Fruit fly (Drosophila melanogaster): ENCODE data around the gene CG33777.
A peak's percentile ranks its signal among the peaks of the same experiment; 100 is the strongest.

The CG33777 gene

DNA sequence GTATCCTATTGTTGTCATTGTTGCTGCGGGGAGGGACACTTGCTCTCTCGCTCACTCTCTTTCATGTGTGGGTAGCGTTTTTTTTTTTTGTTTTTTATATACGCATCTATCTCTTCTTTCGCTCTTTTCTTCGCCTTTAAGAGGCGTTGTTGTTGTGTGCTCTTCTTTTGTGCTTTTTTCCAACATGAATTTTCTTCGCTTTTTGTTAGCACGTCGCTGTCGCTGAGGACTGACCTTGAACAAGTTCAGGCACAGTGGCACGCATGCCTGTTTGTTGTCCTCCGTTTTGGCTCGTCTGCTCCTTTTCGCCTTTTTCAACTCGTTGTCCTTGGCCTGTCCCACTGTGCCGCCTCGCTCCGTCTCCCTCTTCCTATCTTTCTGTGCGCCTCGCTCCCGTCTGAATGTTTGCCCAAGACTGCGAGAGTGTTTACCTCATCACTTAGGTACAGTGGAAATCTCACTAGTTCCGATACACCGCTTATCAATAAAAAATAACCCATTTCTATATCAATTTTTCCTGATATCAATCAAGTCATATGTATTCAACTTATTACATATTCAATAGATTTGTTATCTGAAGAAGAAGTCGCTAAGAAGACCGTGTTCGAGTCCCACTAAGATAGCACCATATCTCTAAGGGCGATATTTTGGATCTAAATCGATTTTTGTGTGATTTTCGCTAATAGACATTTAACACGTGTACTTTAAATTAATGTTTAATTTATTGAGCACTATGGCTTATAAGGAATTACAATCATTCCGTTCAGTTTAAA lies 11.8 kb downstream of the CG33777 start (continued):
- TF ChIP-seq mam (GFP tag; optimal IDR thresholded peaks at IDR 0.05), result peak; percentile 66
- TF ChIP-seq seq (GFP tag; IDR thresholded peaks at IDR 0.05), result 0 out of 2 replicates have a peak, but pooled peaks have one; percentile 37
- no peak for TF ChIP-seq luna (GFP tag; optimal IDR thresholded peaks at IDR 0.05)
- peak; percentile 35 for TF ChIP-seq CG10209 (GFP tag; optimal IDR thresholded peaks at IDR 0.05)
- peak; percentile 32 for TF ChIP-seq jumu (GFP tag; optimal IDR thresholded peaks at IDR 0.05)
- peak; percentile 1 for TF ChIP-seq Camta (GFP tag; optimal IDR thresholded peaks at IDR 0.05)
- TF ChIP-seq gem (tag; optimal IDR thresholded peaks at IDR 0.05), result peak; percentile 28
- no peak for TF ChIP-seq Asciz (GFP tag; optimal IDR thresholded peaks at IDR 0.05)
- TF ChIP-seq Side (GFP tag; optimal IDR thresholded peaks at IDR 0.05), result peak; percentile 49
- TF ChIP-seq CG6689 (GFP tag; IDR thresholded peaks at IDR 0.05), result 0 out of 2 replicates have a peak, but pooled peaks have one; percentile 14
- TF ChIP-seq CG15073 (GFP tag; optimal IDR thresholded peaks at IDR 0.05), result peak; percentile 14
- no peak for TF ChIP-seq CG17802 (tag; optimal IDR thresholded peaks at IDR 0.05)
- no peak for TF ChIP-seq Opbp (GFP tag; IDR thresholded peaks at IDR 0.05; ENCODE audit: partially characterized antibody)
- peak; percentile 48 for TF ChIP-seq tin (GFP tag; optimal IDR thresholded peaks at IDR 0.05)
- TF ChIP-seq jigr1 (GFP tag; IDR thresholded peaks at IDR 0.05), result no peak
- TF ChIP-seq CG12659 (GFP tag; optimal IDR thresholded peaks at IDR 0.05), result peak; percentile 14
- TF ChIP-seq esg (GFP tag; conservative IDR thresholded peaks at IDR 0.05), result peak; percentile 25; the same call in 1 of the 2 replicates
- no peak for TF ChIP-seq MTF-1 (GFP tag; optimal IDR thresholded peaks at IDR 0.05; ENCODE audit: borderline replicate concordance)
- TF ChIP-seq CG1792 (GFP tag; optimal IDR thresholded peaks at IDR 0.05), result peak; percentile 17
- TF ChIP-seq Lpt (GFP tag; optimal IDR thresholded peaks at IDR 0.05), result no peak
- TF ChIP-seq CG3163 (GFP tag; optimal IDR thresholded peaks at IDR 0.05), result peak; percentile 92
- TF ChIP-seq pho (GFP tag; optimal IDR thresholded peaks at IDR 0.05), result peak; percentile 26
- TF ChIP-seq CG17328 (GFP tag; IDR thresholded peaks at IDR 0.05), result peak; percentile 38; the same call in 1 of the 2 replicates
- peak; percentile 23 for TF ChIP-seq CG17359 (tag; optimal IDR thresholded peaks at IDR 0.05)
- TF ChIP-seq CG3847 (GFP tag; IDR thresholded peaks at IDR 0.05), result 0 out of 2 replicates have a peak, but pooled peaks have one; percentile 26
- TF ChIP-seq jing (GFP tag; optimal IDR thresholded peaks at IDR 0.05), result no peak
- TF ChIP-seq ems (GFP tag; optimal IDR thresholded peaks at IDR 0.05), result peak; percentile 34
- peak; percentile 100 for TF ChIP-seq nom (GFP tag; optimal IDR thresholded peaks at IDR 0.05)
- TF ChIP-seq kni (GFP tag; optimal IDR thresholded peaks at IDR 0.05), result no peak
- TF ChIP-seq CG18262 (tag; optimal IDR thresholded peaks at IDR 0.05), result no peak
- no peak for TF ChIP-seq Lim3 (GFP tag; IDR thresholded peaks at IDR 0.05)
- no peak for TF ChIP-seq CG7372 (GFP tag; IDR thresholded peaks at IDR 0.05)
- peak; percentile 1 for TF ChIP-seq Oli (tag; optimal IDR thresholded peaks at IDR 0.05)
- TF ChIP-seq Adf1 (GFP tag; IDR thresholded peaks at IDR 0.05), result peak; percentile 58
- TF ChIP-seq CG5245 (GFP tag; optimal IDR thresholded peaks at IDR 0.05), result no peak
- TF ChIP-seq CG7786 (GFP tag; optimal IDR thresholded peaks at IDR 0.05), result peak; percentile 40
- peak; percentile 56 for TF ChIP-seq her (GFP tag; optimal IDR thresholded peaks at IDR 0.05)
- TF ChIP-seq CG12071 (GFP tag; optimal IDR thresholded peaks at IDR 0.05), result peak; percentile 41
- peak; percentile 40 for TF ChIP-seq ind (GFP tag; optimal IDR thresholded peaks at IDR 0.05)
- no peak for TF ChIP-seq aop (GFP tag; IDR thresholded peaks at IDR 0.05)
- no peak for TF ChIP-seq CG2678 (tag; optimal IDR thresholded peaks at IDR 0.05)
- peak; percentile 63 for TF ChIP-seq Antp (GFP tag; optimal IDR thresholded peaks at IDR 0.05)
- peak; percentile 40 to 55 for TF ChIP-seq dpn (GFP tag; optimal IDR thresholded peaks at IDR 0.05)
- TF ChIP-seq cwo (GFP tag; optimal IDR thresholded peaks at IDR 0.05), result no peak
- peak; percentile 10 for TF ChIP-seq Sry-δ (GFP tag; optimal IDR thresholded peaks at IDR 0.05)
- peak; percentile 36; the same call in 1 of the 2 replicates for TF ChIP-seq HLH3B (GFP tag; IDR thresholded peaks at IDR 0.05)
- 0 out of 3 replicates have a peak, but pooled peaks have one; percentile 11 for TF ChIP-seq CG6791 (GFP tag; IDR thresholded peaks at IDR 0.05; ENCODE audit: partially characterized antibody)
- TF ChIP-seq CG7839 (tag; optimal IDR thresholded peaks at IDR 0.05), result peak; percentile 25
- TF ChIP-seq dimm (GFP tag; IDR thresholded peaks at IDR 0.05), result peak; percentile 40; the same call in 1 of the 2 replicates

Data from whole organism, embryonic.